Fruit fly (Drosophila melanogaster): ENCODE data around the gene CG33643.

CG33643 gene

dm6 chr2L:13530774-13531173 lies at the start of gene CG33643:
Gene CG33643 (plus strand): TSS chr2L:13531074.
- TF ChIP-seq noc (tag; optimal IDR thresholded peaks at IDR 0.05): no peak

dm6 chr2L:13482258-13482657 lies 48.6 kb upstream of the CG33643 start:
- no peak for TF ChIP-seq noc (tag; optimal IDR thresholded peaks at IDR 0.05)

dm6 chr2L:13497915-13498314 lies 33.0 kb upstream of the CG33643 start:
- no peak for TF ChIP-seq noc (tag; optimal IDR thresholded peaks at IDR 0.05)

- TF ChIP-seq noc (tag; optimal IDR thresholded peaks at IDR 0.05): no peak
Observed at dm6 chr2L:13500416-13500815, 30.5 kb upstream of the CG33643 start.

- no peak for TF ChIP-seq noc (tag; optimal IDR thresholded peaks at IDR 0.05)
Observed at dm6 chr2L:13509533-13510240, 21.2 kb upstream of the CG33643 start.

- peak; percentile 29 for TF ChIP-seq noc (tag; optimal IDR thresholded peaks at IDR 0.05)
Observed at dm6 chr2L:13510870-13511867, 19.7 kb upstream of the CG33643 start.

- TF ChIP-seq noc (tag; optimal IDR thresholded peaks at IDR 0.05): no peak
Observed at dm6 chr2L:13512182-13513032, 18.5 kb upstream of the CG33643 start.

dm6 chr2L:13513033-13513330 lies 17.9 kb upstream of the CG33643 start:
- no peak for TF ChIP-seq noc (tag; optimal IDR thresholded peaks at IDR 0.05)

- TF ChIP-seq noc (tag; optimal IDR thresholded peaks at IDR 0.05): no peak
Observed at dm6 chr2L:13513331-13514261, 17.3 kb upstream of the CG33643 start.

dm6 chr2L:13514262-13514937 lies 16.5 kb upstream of the CG33643 start:
- peak; percentile 92 for TF ChIP-seq noc (tag; optimal IDR thresholded peaks at IDR 0.05)

- TF ChIP-seq noc (tag; optimal IDR thresholded peaks at IDR 0.05): no peak
Observed at dm6 chr2L:13514945-13515687, 15.8 kb upstream of the CG33643 start.

dm6 chr2L:13515688-13516037 lies 15.2 kb upstream of the CG33643 start:
- no peak for TF ChIP-seq noc (tag; optimal IDR thresholded peaks at IDR 0.05)

dm6 chr2L:13521807-13522206 lies 9.1 kb upstream of the CG33643 start:
- no peak for TF ChIP-seq noc (tag; optimal IDR thresholded peaks at IDR 0.05)

dm6 chr2L:13527541-13527940 lies 3.3 kb upstream of the CG33643 start, which contains the start of gene CG33640:
Gene CG33640 (plus strand): TSS chr2L:13527841.
- no peak for TF ChIP-seq noc (tag; optimal IDR thresholded peaks at IDR 0.05)

Data from whole organism, larva.